Worm (Caenorhabditis elegans) whole organism, L2 larva: ENCODE measurements around the gene ehbp-1.

Experiments
- ceh-16 ChIP-seq: fragments of 150-350 bp; optimal IDR thresholded peaks from 2 replicates; lab custom pipeline; 2014; ENCODE audit warnings: missing biosample characterization, missing genetic modification characterization
- lsy-2 ChIP-seq, 2 experiments: fragments of 150-350 bp in 1 of 2; sonication (generic microtip) in 1 of 2; optimal IDR thresholded peaks; 2 replicates each; lab custom pipeline; 2014 to 2017; ENCODE audit warnings: missing biosample characterization in 2 of 2, missing genetic modification characterization in 2 of 2
- mab-5 ChIP-seq: fragments of 150-350 bp; optimal IDR thresholded peaks from 2 replicates; lab custom pipeline; 2014; ENCODE audit warnings: missing biosample characterization, missing genetic modification characterization
- skn-1 ChIP-seq: sonication (generic microtip); optimal IDR thresholded peaks from 2 replicates; lab custom pipeline; 2017; ENCODE audit warnings: missing biosample characterization, missing genetic modification characterization

ce11 chrV:9509597-9509996 lies 40.8 kb upstream of the ehbp-1 start:
- TF ChIP-seq skn-1 (tag; lab: Kevin White, UChicago) (no peak), lsy-2 (tag; optimal IDR thresholded peaks at IDR 0.05; lab: Kevin White, UChicago) (no peak), mab-5 (tag; lab: Kevin White, UChicago) (no peak), ceh-16 (tag; lab: Kevin White, UChicago) (no peak)
